Fruit fly (Drosophila melanogaster): ENCODE results near the gene CG3625.

The CG3625 gene

DNA sequence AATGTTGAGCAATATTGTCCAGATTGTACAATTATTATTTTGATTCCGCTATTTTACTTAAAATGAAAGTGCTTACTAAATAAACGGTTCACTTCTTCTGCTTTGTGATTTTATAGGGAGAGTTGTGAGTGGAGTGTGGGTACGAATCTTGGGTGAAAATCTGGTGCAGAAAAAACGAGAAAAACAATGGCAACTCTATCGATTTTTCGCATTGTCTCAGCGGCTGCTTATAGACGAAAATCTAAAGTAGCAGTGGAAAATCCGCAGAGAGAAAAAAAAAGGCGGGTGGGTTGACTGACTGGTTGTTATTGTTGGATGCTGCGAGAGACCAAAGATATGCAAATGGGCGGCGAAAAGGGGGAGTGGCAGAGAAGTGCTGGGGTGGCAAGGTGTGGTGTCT, 48.5 kb downstream of the CG3625 start:
- no peak for TF ChIP-seq ovo (GFP tag; optimal IDR thresholded peaks at IDR 0.05)
- no peak for TF ChIP-seq CG1620 (GFP tag; optimal IDR thresholded peaks at IDR 0.05)
- TF ChIP-seq CG7045 (GFP tag; optimal IDR thresholded peaks at IDR 0.05), result no peak
- TF ChIP-seq cic (GFP tag; optimal IDR thresholded peaks at IDR 0.05), result no peak
- TF ChIP-seq bab1 (GFP tag; optimal IDR thresholded peaks at IDR 0.05), result no peak
- TF ChIP-seq CG11617 (GFP tag; optimal IDR thresholded peaks at IDR 0.05), result no peak
- TF ChIP-seq Hr96 (GFP tag; optimal IDR thresholded peaks at IDR 0.05), result no peak
- TF ChIP-seq CG14711 (tag; optimal IDR thresholded peaks at IDR 0.05), result no peak
- TF ChIP-seq toe (GFP tag; optimal IDR thresholded peaks at IDR 0.05), result no peak
- TF ChIP-seq kay (GFP tag; ENCODE audit: borderline replicate concordance), result no peak

DNA sequence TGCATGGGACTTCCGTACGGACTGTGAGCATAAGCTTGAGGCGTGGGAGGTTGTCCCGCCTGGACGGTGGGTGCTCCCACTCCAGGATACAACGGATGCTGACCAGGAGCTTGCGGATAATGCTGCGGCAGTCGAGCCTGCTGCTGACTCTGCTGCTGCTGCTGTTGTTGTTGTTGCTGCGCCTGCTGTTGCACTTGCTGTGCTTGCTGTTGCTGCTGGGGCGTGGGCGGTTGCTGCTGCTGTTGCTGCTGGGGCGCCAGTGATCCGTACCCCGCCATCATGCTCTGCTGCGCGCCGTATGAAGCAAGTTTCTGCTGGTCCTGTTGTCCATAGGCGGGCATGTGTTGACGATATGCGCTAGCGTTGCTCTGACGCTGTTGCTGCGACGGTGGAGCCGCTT, 50.2 kb downstream of the CG3625 start:
- no peak for TF ChIP-seq CG7101 (tag; optimal IDR thresholded peaks at IDR 0.05)
- TF ChIP-seq Hr96 (GFP tag; optimal IDR thresholded peaks at IDR 0.05), result no peak
- TF ChIP-seq CG1620 (GFP tag; optimal IDR thresholded peaks at IDR 0.05), result no peak
- no peak for TF ChIP-seq bab1 (GFP tag; optimal IDR thresholded peaks at IDR 0.05)
- no peak for TF ChIP-seq Crg-1 (GFP tag; optimal IDR thresholded peaks at IDR 0.05)
- no peak for TF ChIP-seq pad (GFP tag; optimal IDR thresholded peaks at IDR 0.05)
- TF ChIP-seq CG33017 (tag; optimal IDR thresholded peaks at IDR 0.05), result no peak
- TF ChIP-seq Mnt (GFP tag; optimal IDR thresholded peaks at IDR 0.05), result no peak
- TF ChIP-seq CG12768 (GFP tag; optimal IDR thresholded peaks at IDR 0.05), result no peak
- TF ChIP-seq tj (GFP tag; optimal IDR thresholded peaks at IDR 0.05), result no peak
- TF ChIP-seq ovo (GFP tag; optimal IDR thresholded peaks at IDR 0.05), result no peak
- no peak for TF ChIP-seq CG11617 (GFP tag; optimal IDR thresholded peaks at IDR 0.05)
- TF ChIP-seq CG14711 (tag; optimal IDR thresholded peaks at IDR 0.05), result no peak
- no peak for TF ChIP-seq cic (GFP tag; optimal IDR thresholded peaks at IDR 0.05)
- no peak for TF ChIP-seq kay (GFP tag; ENCODE audit: borderline replicate concordance)
- no peak for TF ChIP-seq cnc (optimal IDR thresholded peaks at IDR 0.05)

DNA sequence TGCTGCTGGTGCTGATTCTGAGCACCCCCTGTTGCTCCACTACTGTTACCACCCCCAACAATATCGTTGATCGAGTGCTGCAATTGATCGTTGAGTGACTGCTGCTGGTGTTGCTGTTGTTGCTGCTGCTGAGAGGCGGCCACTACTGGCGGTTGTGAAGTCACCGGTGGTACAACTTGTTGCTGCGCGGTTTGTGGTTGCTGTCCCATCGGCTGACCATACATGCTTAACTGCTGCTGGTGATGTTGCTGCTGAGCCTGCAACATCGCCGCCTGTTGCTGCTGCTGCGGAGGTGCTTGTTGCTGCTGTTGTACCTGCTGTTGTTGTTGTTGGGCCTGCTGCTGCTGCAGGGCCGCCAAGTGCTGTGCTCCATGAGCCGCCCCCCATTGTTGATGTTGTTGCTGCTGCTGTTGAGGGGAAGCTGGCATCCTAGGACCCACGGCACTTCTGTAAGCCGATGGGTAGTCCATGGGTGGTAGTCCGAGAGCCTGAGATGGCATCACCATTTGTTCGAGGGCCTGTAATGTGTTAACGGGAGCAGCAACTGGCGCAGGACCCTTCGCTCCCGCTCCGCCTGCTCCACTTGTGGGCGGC, 51.3 kb downstream of the CG3625 start:
- TF ChIP-seq CG7045 (GFP tag; optimal IDR thresholded peaks at IDR 0.05) (no peak), Crg-1 (GFP tag; optimal IDR thresholded peaks at IDR 0.05) (no peak), ovo (GFP tag; optimal IDR thresholded peaks at IDR 0.05) (no peak), CG1620 (GFP tag; optimal IDR thresholded peaks at IDR 0.05) (no peak), CG11617 (GFP tag; optimal IDR thresholded peaks at IDR 0.05) (no peak), cnc (optimal IDR thresholded peaks at IDR 0.05) (no peak), tj (GFP tag; optimal IDR thresholded peaks at IDR 0.05) (no peak), CG33017 (tag; optimal IDR thresholded peaks at IDR 0.05) (no peak), cic (GFP tag; optimal IDR thresholded peaks at IDR 0.05) (no peak), CG14711 (tag; optimal IDR thresholded peaks at IDR 0.05) (no peak), bab1 (GFP tag; optimal IDR thresholded peaks at IDR 0.05) (no peak), Clk (GFP tag; optimal IDR thresholded peaks at IDR 0.05) (no peak), kay (GFP tag; ENCODE audit: borderline replicate concordance) (no peak)
